Fruit fly (Drosophila melanogaster) whole organism, embryonic: Measurements from ENCODE around the gene Ilp5.

Experiments
- CG10431 ChIP-seq: fragments of 200-800 bp; sonication (Bioruptor generic); optimal IDR thresholded peaks from 3 replicates; lab custom pipeline; 2018; ENCODE audit warnings: missing biosample characterization, mild to moderate bottlenecking, missing genetic modification characterization
- CG12071 ChIP-seq: fragments of 200-800 bp; sonication (Bioruptor generic); optimal IDR thresholded peaks from 3 replicates; lab custom pipeline; 2018; ENCODE audit warnings: missing biosample characterization, mild to moderate bottlenecking, missing genetic modification characterization
- CG12155 ChIP-seq: fragments of 200-800 bp; sonication (Bioruptor generic); optimal IDR thresholded peaks from 3 replicates; lab custom pipeline; 2016; ENCODE audit warnings: missing biosample characterization, missing genetic modification characterization
- CG12299 ChIP-seq: fragments of 200-800 bp; sonication (Bioruptor generic); optimal IDR thresholded peaks from 2 replicates; lab custom pipeline; 2018; ENCODE audit warnings: missing biosample characterization, mild to moderate bottlenecking, missing genetic modification characterization
- CG12769 ChIP-seq: fragments of 200-800 bp; sonication (Bioruptor generic); optimal IDR thresholded peaks from 2 replicates; lab custom pipeline; 2019; ENCODE audit warnings: missing biosample characterization, mild to moderate bottlenecking, missing genetic modification characterization, moderate library complexity
- CG12942 ChIP-seq: fragments of 200-800 bp; sonication (Bioruptor generic); optimal IDR thresholded peaks from 3 replicates; lab custom pipeline; 2016; ENCODE audit warnings: missing biosample characterization, missing genetic modification characterization
- CG13123 ChIP-seq: fragments of 200-800 bp; sonication (Bioruptor generic); optimal IDR thresholded peaks from 2 replicates; lab custom pipeline; 2016; ENCODE audit warnings: missing biosample characterization, missing genetic modification characterization
- CG13624 ChIP-seq: fragments of 200-800 bp; sonication (Bioruptor generic); optimal IDR thresholded peaks from 2 replicates; lab custom pipeline; 2016; ENCODE audit warnings: missing biosample characterization, missing genetic modification characterization
- CG13775 ChIP-seq: fragments of 200-800 bp; sonication (Bioruptor generic); optimal IDR thresholded peaks from 3 replicates; lab custom pipeline; 2017; ENCODE audit warnings: missing biosample characterization, mild to moderate bottlenecking, missing genetic modification characterization
- CG14667 ChIP-seq: fragments of 200-800 bp; sonication (Bioruptor generic); IDR thresholded peaks from 2 replicates; pipeline ENCODE4 v1.3.6; 2022; ENCODE audit warnings: missing biosample characterization, missing genetic modification characterization
- CG15479 ChIP-seq: fragments of 200-800 bp; sonication (Bioruptor generic); optimal IDR thresholded peaks from 3 replicates; lab custom pipeline; 2019; ENCODE audit warnings: missing biosample characterization, mild to moderate bottlenecking, missing genetic modification characterization, moderate library complexity
- CG1603 ChIP-seq: fragments of 200-800 bp; sonication (Bioruptor generic); optimal IDR thresholded peaks from 2 replicates; lab custom pipeline; 2019; ENCODE audit warnings: missing biosample characterization, mild to moderate bottlenecking, missing genetic modification characterization, moderate library complexity
- CG16815 ChIP-seq: fragments of 200-800 bp; sonication (Bioruptor generic); optimal IDR thresholded peaks from 3 replicates; lab custom pipeline; 2017; ENCODE audit warnings: missing biosample characterization, mild to moderate bottlenecking, missing genetic modification characterization
- CG17328 ChIP-seq: fragments of 200-800 bp; sonication (Bioruptor generic); IDR thresholded peaks from 2 replicates; pipeline ENCODE4 v1.3.6; 2022; ENCODE audit warnings: missing biosample characterization, missing genetic modification characterization
- CG2889 ChIP-seq: fragments of 200-800 bp; sonication (Bioruptor generic); IDR thresholded peaks from 3 replicates; pipeline ENCODE4 v1.3.6; 2022; ENCODE audit warnings: missing biosample characterization, missing genetic modification characterization
- CG3407 ChIP-seq: fragments of 200-800 bp; sonication (Bioruptor generic); optimal IDR thresholded peaks from 2 replicates; lab custom pipeline; 2018; ENCODE audit warnings: missing biosample characterization, mild to moderate bottlenecking, missing genetic modification characterization
- CG4360 ChIP-seq: fragments of 200-800 bp; sonication (Bioruptor generic); IDR thresholded peaks from 2 replicates; pipeline ENCODE4 v1.3.6; 2022; ENCODE audit warnings: missing biosample characterization, missing genetic modification characterization
- CG4854 ChIP-seq: fragments of 200-800 bp; sonication (Bioruptor generic); optimal IDR thresholded peaks from 2 replicates; lab custom pipeline; 2016; ENCODE audit warnings: missing biosample characterization, missing genetic modification characterization, inconsistent platforms
- CG5953 ChIP-seq: fragments of 200-800 bp; sonication (Bioruptor generic); IDR thresholded peaks from 2 replicates; pipeline ENCODE4 v1.3.6; 2022; ENCODE audit warnings: missing biosample characterization, missing genetic modification characterization
- CG6654 ChIP-seq: fragments of 200-800 bp; sonication (Bioruptor generic); optimal IDR thresholded peaks from 2 replicates; lab custom pipeline; 2017; ENCODE audit warnings: missing biosample characterization, mild to moderate bottlenecking, missing genetic modification characterization
- CG6813 ChIP-seq: fragments of 200-800 bp; sonication (Bioruptor generic); optimal IDR thresholded peaks from 2 replicates; lab custom pipeline; 2017; ENCODE audit warnings: missing biosample characterization, missing genetic modification characterization, mild to moderate bottlenecking, moderate library complexity, missing genetic modification reagents
- CG7745 ChIP-seq: fragments of 200-800 bp; sonication (Bioruptor generic); optimal IDR thresholded peaks from 2 replicates; lab custom pipeline; 2018; ENCODE audit warnings: missing biosample characterization, mild to moderate bottlenecking, missing genetic modification characterization, moderate library complexity
- CG8281 ChIP-seq: fragments of 200-800 bp; sonication (Bioruptor generic); optimal IDR thresholded peaks from 2 replicates; lab custom pipeline; 2018; ENCODE audit warnings: missing biosample characterization, mild to moderate bottlenecking, missing genetic modification characterization, moderate library complexity
- CG9437 ChIP-seq: fragments of 200-800 bp; sonication (Bioruptor generic); optimal IDR thresholded peaks from 2 replicates; lab custom pipeline; 2018; ENCODE audit warnings: missing biosample characterization, mild to moderate bottlenecking, missing genetic modification characterization
- CoRest ChIP-seq: fragments of 200-800 bp; sonication (Bioruptor generic); optimal IDR thresholded peaks from 3 replicates; lab custom pipeline; 2018; ENCODE audit warnings: missing biosample characterization, mild to moderate bottlenecking, missing genetic modification characterization, moderate library complexity
- Elba2 ChIP-seq: fragments of 200-800 bp; sonication (Bioruptor generic); optimal IDR thresholded peaks from 3 replicates; lab custom pipeline; 2016; ENCODE audit warnings: missing biosample characterization, missing genetic modification characterization
- Ets97D ChIP-seq: fragments of 200-800 bp; sonication (Bioruptor generic); optimal IDR thresholded peaks from 3 replicates; lab custom pipeline; 2016; ENCODE audit warnings: missing biosample characterization, missing genetic modification characterization
- HmgZ ChIP-seq: fragments of 200-800 bp; sonication (Bioruptor generic); optimal IDR thresholded peaks from 2 replicates; lab custom pipeline; 2018; ENCODE audit warnings: missing biosample characterization, mild to moderate bottlenecking, missing genetic modification characterization
- Hmr ChIP-seq: fragments of 200-800 bp; sonication (Bioruptor generic); optimal IDR thresholded peaks from 3 replicates; lab custom pipeline; 2017; ENCODE audit warnings: mild to moderate bottlenecking, missing biosample characterization, missing genetic modification reagents, missing genetic modification characterization
- NC2α ChIP-seq: fragments of 200-800 bp; sonication (Bioruptor generic); optimal IDR thresholded peaks from 2 replicates; lab custom pipeline; 2016; ENCODE audit warnings: missing biosample characterization, missing genetic modification characterization
- Nf-YA ChIP-seq: fragments of 200-800 bp; sonication (Bioruptor generic); IDR thresholded peaks from 2 replicates; pipeline ENCODE4 v1.3.6; 2022; ENCODE audit warnings: missing biosample characterization, missing genetic modification characterization
- Spps ChIP-seq: fragments of 200-800 bp; sonication (Bioruptor generic); optimal IDR thresholded peaks from 2 replicates; lab custom pipeline; 2018; ENCODE audit warnings: missing biosample characterization, mild to moderate bottlenecking, missing genetic modification characterization
- Usf ChIP-seq: fragments of 200-800 bp; sonication (Bioruptor generic); optimal IDR thresholded peaks from 2 replicates; lab custom pipeline; 2017; ENCODE audit warnings: missing genotype, missing biosample characterization, missing genetic modification characterization
- btn ChIP-seq: fragments of 200-800 bp; sonication (Bioruptor generic); optimal IDR thresholded peaks from 2 replicates; lab custom pipeline; 2016; ENCODE audit warnings: missing biosample characterization, missing genetic modification characterization
- crp ChIP-seq, 2 experiments: fragments of 200-800 bp; sonication (Bioruptor generic); optimal IDR thresholded peaks; 2 replicates in 1 of 2; 3 replicates in 1 of 2; lab custom pipeline; 2017; ENCODE audit warnings: missing biosample characterization in 2 of 2, missing genetic modification characterization in 2 of 2, mild to moderate bottlenecking in 1 of 2, moderate library complexity in 1 of 2
- emc ChIP-seq: fragments of 200-800 bp; sonication (Bioruptor generic); optimal IDR thresholded peaks from 2 replicates; lab custom pipeline; 2016; ENCODE audit warnings: missing biosample characterization, missing genetic modification characterization
- gce ChIP-seq: fragments of 200-800 bp; sonication (Bioruptor generic); IDR thresholded peaks from 3 replicates; pipeline ENCODE4 v1.3.6; 2022; ENCODE audit warnings: missing biosample characterization, missing genetic modification characterization
- gcm ChIP-seq: fragments of 200-800 bp; sonication (Bioruptor generic); optimal IDR thresholded peaks from 2 replicates; lab custom pipeline; 2019; ENCODE audit warnings: missing biosample characterization, mild to moderate bottlenecking, missing genetic modification characterization, moderate library complexity
- klu ChIP-seq: fragments of 200-800 bp; sonication (Bioruptor generic); IDR thresholded peaks from 2 replicates; pipeline ENCODE4 v1.3.6; 2022; ENCODE audit warnings: missing biosample characterization, missing genetic modification characterization
- maf-S ChIP-seq: fragments of 200-800 bp; sonication (Bioruptor generic); optimal IDR thresholded peaks from 2 replicates; lab custom pipeline; 2016; ENCODE audit warnings: missing biosample characterization, missing genetic modification characterization
- odd ChIP-seq: fragments of 200-800 bp; sonication (Bioruptor generic); optimal IDR thresholded peaks from 2 replicates; lab custom pipeline; 2017; ENCODE audit warnings: missing biosample characterization, mild to moderate bottlenecking, missing genetic modification characterization
- otp ChIP-seq: fragments of 200-800 bp; sonication (Bioruptor generic); IDR thresholded peaks from 3 replicates; pipeline ENCODE4, ENCODE4 v1.3.6; 2022; ENCODE audit warnings: missing biosample characterization, missing genetic modification characterization
- peb ChIP-seq: fragments of 200-800 bp; sonication (Bioruptor generic); IDR thresholded peaks from 2 replicates; pipeline ENCODE4 v1.3.6; 2022; ENCODE audit warnings: missing biosample characterization, missing genetic modification characterization
- phol ChIP-seq: fragments of 200-800 bp; sonication (Bioruptor generic); optimal IDR thresholded peaks from 3 replicates; lab custom pipeline; 2018; ENCODE audit warnings: missing biosample characterization, mild to moderate bottlenecking, missing genetic modification characterization, moderate library complexity
- repo ChIP-seq: fragments of 200-800 bp; sonication (Bioruptor generic); optimal IDR thresholded peaks from 2 replicates; lab custom pipeline; 2016; ENCODE audit warnings: missing biosample characterization, missing genetic modification characterization
- scrt ChIP-seq: fragments of 200-800 bp; sonication (Bioruptor generic); optimal IDR thresholded peaks from 2 replicates; lab custom pipeline; 2018; ENCODE audit warnings: missing biosample characterization, mild to moderate bottlenecking, missing genetic modification characterization, moderate library complexity
- tgo ChIP-seq: fragments of 200-800 bp; sonication (Bioruptor generic); IDR thresholded peaks from 3 replicates; pipeline ENCODE4 v1.3.6; 2022; ENCODE audit warnings: missing biosample characterization, missing genetic modification characterization
- trh ChIP-seq: fragments of 200-800 bp; sonication (Bioruptor generic); optimal IDR thresholded peaks from 2 replicates; lab custom pipeline; 2016; ENCODE audit warnings: missing biosample characterization, missing genetic modification characterization
- wor ChIP-seq: fragments of 200-800 bp; sonication (Bioruptor generic); IDR thresholded peaks from 2 replicates; pipeline ENCODE4 v1.3.6; 2022; ENCODE audit warnings: missing biosample characterization, missing genetic modification characterization

Gene Ilp5

DNA sequence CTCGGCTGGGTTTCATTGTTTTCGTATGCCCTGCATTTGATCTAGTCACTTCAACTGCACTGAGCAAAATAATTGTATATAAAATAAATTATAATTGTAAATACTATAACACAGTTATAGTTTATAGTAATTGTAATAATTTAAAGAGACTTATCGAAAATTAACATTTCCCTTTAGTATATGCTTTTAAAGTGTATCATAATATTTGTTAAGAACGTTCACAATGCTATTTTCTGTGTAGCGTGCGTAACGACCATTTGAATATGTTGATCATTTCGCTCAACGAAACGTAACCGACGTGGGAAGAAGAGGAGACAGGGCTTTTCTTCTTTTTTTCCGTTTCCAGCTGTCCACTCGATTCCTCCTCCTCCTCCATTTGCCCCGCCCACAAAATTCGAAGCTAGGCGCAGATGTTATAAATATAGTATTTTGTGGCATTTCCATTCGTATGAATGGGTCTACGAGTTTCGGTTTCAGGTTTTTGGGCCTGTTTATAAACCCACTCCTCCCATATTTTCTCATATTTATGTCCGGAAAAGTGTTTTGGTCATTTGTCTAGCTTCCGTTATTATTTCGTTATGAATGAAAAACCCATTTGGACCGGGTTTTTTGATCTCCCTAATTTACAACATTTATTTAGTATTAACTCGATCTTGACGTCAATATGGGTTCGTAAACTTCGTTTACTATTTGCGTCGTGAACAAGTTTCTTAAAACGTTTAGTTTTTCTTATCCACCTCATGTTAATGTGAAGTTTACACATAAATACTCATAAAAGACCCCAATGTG is 32.9 kb upstream of the Ilp5 start (continued):
- TF ChIP-seq CG6813 (GFP tag; lab: Kevin White, UChicago) (peak; percentile 72), Ets97D (GFP tag; lab: Kevin White, UChicago) (no peak), tgo (peak; percentile 83), emc (no peak), CG10431 (GFP tag; lab: Kevin White, UChicago) (peak; percentile 58), CoRest (tag; lab: Kevin White, UChicago) (peak; percentile 88), Spps (tag; lab: Kevin White, UChicago) (peak; percentile 92), CG6654 (GFP tag; lab: Kevin White, UChicago) (peak; percentile 34), peb (GFP tag; lab: Robert Waterston, UW) (peak; percentile 80), gcm (GFP tag; lab: Kevin White, UChicago) (peak; percentile 87), CG7745 (peak; percentile 30), Elba2 (GFP tag; lab: Kevin White, UChicago) (no peak), CG1603 (tag; lab: Kevin White, UChicago) (peak; percentile 42), btn (no peak), CG12299 (tag; lab: Kevin White, UChicago) (peak; percentile 77), CG3407 (GFP tag; lab: Kevin White, UChicago) (peak; percentile 82), Nf-YA (GFP tag; lab: Robert Waterston, UW) (peak; percentile 49; the same call in 1 of the 2 replicates), repo (no peak), CG14667 (peak; percentile 72), CG12155 (peak; percentile 65), CG5953 (GFP tag; lab: Robert Waterston, UW) (0 out of 2 replicates have a peak, but pooled peaks have one; percentile 35), scrt (GFP tag; lab: Kevin White, UChicago) (peak; percentile 51), CG15479 (no peak), wor (peak; percentile 76), HmgZ (tag; lab: Kevin White, UChicago) (no peak), trh (GFP tag; lab: Kevin White, UChicago) (peak; percentile 35), CG13624 (GFP tag; lab: Kevin White, UChicago) (no peak), CG13775 (GFP tag; lab: Kevin White, UChicago) (peak; percentile 74), CG12942 (GFP tag; lab: Kevin White, UChicago) (peak; percentile 23), NC2α (no peak), CG12071 (GFP tag; lab: Kevin White, UChicago) (no peak), CG16815 (GFP tag; lab: Kevin White, UChicago) (peak; percentile 67), CG4360 (GFP tag; lab: Robert Waterston, UW) (no peak), klu (GFP tag; lab: Robert Waterston, UW) (peak; percentile 41; the same call in 1 of the 2 replicates), phol (tag; lab: Kevin White, UChicago) (peak; percentile 92), gce (peak; percentile 86), Hmr (peak; percentile 54), CG4854 (GFP tag; lab: Kevin White, UChicago) (no peak), CG13123 (GFP tag; lab: Kevin White, UChicago) (peak; percentile 24), CG17328 (peak; percentile 89), maf-S (GFP tag; lab: Kevin White, UChicago) (no peak), CG9437 (GFP tag; lab: Kevin White, UChicago) (peak; percentile 83), CG12769 (no peak), CG2889 (0 out of 3 replicates have a peak, but pooled peaks have one; percentile 40), Usf (GFP tag; lab: Kevin White, UChicago) (peak; percentile 57), otp (peak; percentile 61; the same call in 2 of the 3 replicates), CG8281 (tag; lab: Kevin White, UChicago) (peak; percentile 51), crp (GFP tag; optimal IDR thresholded peaks at IDR 0.05; lab: Kevin White, UChicago) (no peak), odd (GFP tag; lab: Kevin White, UChicago) (peak; percentile 59)
